Worm (Caenorhabditis elegans) whole organism, young adult: ENCODE data around the gene str-102.

ENCODE experiments used
- lag-1 ChIP-seq: fragments of 200-800 bp; sonication (Bioruptor generic); IDR thresholded peaks from 2 replicates; pipeline ENCODE4 v1.3.6; 2022; ENCODE audit warnings: missing genetic modification reagents, missing genetic modification characterization, missing compliant biosample characterization
- pha-4 ChIP-seq: fragments of 150-350 bp; sonication (generic microtip); optimal IDR thresholded peaks from 2 replicates; lab custom pipeline; 2014; ENCODE audit warnings: missing biosample characterization, missing genetic modification reagents, missing genetic modification characterization
- rcor-1 ChIP-seq: fragments of 200-800 bp; sonication (Bioruptor generic); IDR thresholded peaks from 2 replicates; pipeline ENCODE4 v1.3.6; 2022; ENCODE audit warnings: missing genetic modification reagents, missing genetic modification characterization, missing compliant biosample characterization
- unc-62 ChIP-seq: fragments of 150-350 bp; optimal IDR thresholded peaks from 2 replicates; lab custom pipeline; 2014; ENCODE audit warnings: missing biosample characterization, missing genetic modification reagents, missing genetic modification characterization

DNA sequence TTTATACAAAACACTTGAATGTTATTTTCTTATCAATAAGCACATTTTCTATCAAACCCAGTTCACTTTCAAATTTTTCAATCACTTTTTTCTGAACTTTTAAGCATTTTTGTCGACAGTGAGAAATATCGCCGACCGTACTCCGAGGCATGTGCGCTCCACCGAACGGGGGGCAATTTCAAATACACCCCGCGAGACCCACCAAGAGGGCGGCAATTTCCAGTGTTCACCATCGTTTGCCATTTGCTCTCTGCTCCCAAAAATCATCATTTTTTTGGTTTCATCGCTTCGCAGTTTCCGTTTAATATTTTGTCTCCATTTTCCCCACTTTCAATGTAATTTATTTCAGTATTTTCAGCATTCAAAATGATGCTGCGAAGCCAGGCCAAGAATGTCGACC lies 10.5 kb downstream of the str-102 start, which contains the start of gene cyb-3:
- TF ChIP-seq rcor-1 (GFP tag; lab: Robert Waterston, UW): peak; percentile 59; the same call in 1 of the 2 replicates
- no peak for TF ChIP-seq lag-1 (GFP tag; lab: Robert Waterston, UW)
- no peak for TF ChIP-seq pha-4 (tag; lab: Kevin White, UChicago)
- TF ChIP-seq unc-62 (GFP tag; lab: Kevin White, UChicago): no peak
